Fruit fly (Drosophila melanogaster) whole organism, adult: Measurements from ENCODE around the gene CG4009.

Experiments
- CG12768 ChIP-seq: fragments of 200-800 bp; sonication (Bioruptor generic); optimal IDR thresholded peaks from 2 replicates; lab custom pipeline; 2017; ENCODE audit warnings: missing biosample characterization, missing genetic modification characterization, mild to moderate bottlenecking, moderate library complexity, missing genetic modification reagents
- CG14711 ChIP-seq: fragments of 200-800 bp; sonication (Bioruptor generic); optimal IDR thresholded peaks from 2 replicates; lab custom pipeline; 2018; ENCODE audit warnings: missing biosample characterization, mild to moderate bottlenecking, missing genetic modification characterization, moderate library complexity
- CG33017 ChIP-seq: fragments of 200-800 bp; sonication (Bioruptor generic); optimal IDR thresholded peaks from 2 replicates; lab custom pipeline; 2018; ENCODE audit warnings: missing biosample characterization, mild to moderate bottlenecking, missing genetic modification characterization, moderate library complexity
- CG7101 ChIP-seq: fragments of 200-800 bp; sonication (Bioruptor generic); optimal IDR thresholded peaks from 2 replicates; lab custom pipeline; 2018; ENCODE audit warnings: missing biosample characterization, mild to moderate bottlenecking, missing genetic modification characterization, moderate library complexity
- Clk ChIP-seq: fragments of 200-800 bp; sonication (Bioruptor generic); optimal IDR thresholded peaks from 2 replicates; lab custom pipeline; 2017; ENCODE audit warnings: missing biosample characterization, missing genetic modification characterization
- Mnt ChIP-seq: fragments of 200-800 bp; sonication (Bioruptor generic); optimal IDR thresholded peaks from 2 replicates; lab custom pipeline; 2016; ENCODE audit warnings: missing biosample characterization, mild to moderate bottlenecking, missing genetic modification characterization
- bab1 ChIP-seq: fragments of 200-800 bp; sonication (Bioruptor generic); optimal IDR thresholded peaks from 3 replicates; lab custom pipeline; 2019; ENCODE audit warnings: missing biosample characterization, mild to moderate bottlenecking, missing genetic modification characterization, moderate library complexity
- cic ChIP-seq: fragments of 200-800 bp; sonication (Bioruptor generic); optimal IDR thresholded peaks from 2 replicates; lab custom pipeline; 2017; ENCODE audit warnings: missing biosample characterization, mild to moderate bottlenecking, missing genetic modification characterization, moderate library complexity
- cnc ChIP-seq, 2 experiments: fragments of >200 bp; optimal IDR thresholded peaks; 2 replicates each; lab custom pipeline; 2017
- kay ChIP-seq: fragments of 200-800 bp; sonication (Bioruptor generic); peaks from one replicate; lab custom pipeline; 2016; ENCODE audit warnings: missing biosample characterization, missing genetic modification characterization, borderline replicate concordance
- pad ChIP-seq: fragments of 200-800 bp; sonication (Bioruptor generic); optimal IDR thresholded peaks from 3 replicates; lab custom pipeline; 2017; ENCODE audit warnings: missing biosample characterization, missing genetic modification characterization, mild to moderate bottlenecking, moderate library complexity, missing genetic modification reagents

dm6 chr3R:17018902-17019527, 16.8 kb downstream of the CG4009 start:
- TF ChIP-seq cic (GFP tag; lab: Kevin White, UChicago) (no peak), CG14711 (tag; lab: Kevin White, UChicago) (no peak), CG12768 (GFP tag; lab: Kevin White, UChicago) (no peak), bab1 (GFP tag; lab: Kevin White, UChicago) (no peak), pad (no peak), kay (GFP tag; lab: Kevin White, UChicago) (peak; percentile 36), CG7101 (no peak), CG33017 (no peak), Clk (GFP tag; lab: Kevin White, UChicago) (no peak), cnc (optimal IDR thresholded peaks at IDR 0.05; lab: Kevin White, UChicago) (no peak), Mnt (GFP tag; lab: Kevin White, UChicago) (no peak)
